Worm (Caenorhabditis elegans) whole organism, young adult: ENCODE data around the gene ZK856.6.
A peak's percentile ranks its signal among the peaks of the same experiment; 100 is the strongest.

Experiments used
- B0019.2 ChIP-seq: fragments of 200-800 bp; sonication (Bioruptor generic); conservative IDR thresholded peaks from 2 replicates; pipeline ENCODE4 v1.3.6; 2022; ENCODE audit warnings: missing genetic modification reagents, missing genetic modification characterization, missing compliant biosample characterization
- B0035.1 ChIP-seq: sonication (generic microtip); optimal IDR thresholded peaks from 2 replicates; lab custom pipeline; 2016; ENCODE audit warnings: missing genetic modification characterization, mild to moderate bottlenecking, missing compliant biosample characterization, missing genotype, missing genetic modification reagents
- D2030.7 ChIP-seq: fragments of 200-800 bp; sonication (Bioruptor generic); IDR thresholded peaks from 2 replicates; pipeline ENCODE4 v1.3.6; 2022; ENCODE audit warnings: missing genetic modification reagents, missing genetic modification characterization, missing compliant biosample characterization
- F39B2.1 ChIP-seq: fragments of 200-800 bp; sonication (Bioruptor generic); IDR thresholded peaks from 2 replicates; pipeline ENCODE4 v1.3.6; 2022; ENCODE audit warnings: missing genetic modification reagents, missing genetic modification characterization, missing compliant biosample characterization
- F52B5.7 ChIP-seq: sonication (generic microtip); optimal IDR thresholded peaks from 2 replicates; lab custom pipeline; 2016; ENCODE audit warnings: mild to moderate bottlenecking, missing genetic modification characterization, missing compliant biosample characterization
- F57C9.4 ChIP-seq: sonication (generic microtip); optimal IDR thresholded peaks from 2 replicates; lab custom pipeline; 2017; ENCODE audit warnings: mild to moderate bottlenecking, missing genetic modification characterization, missing compliant biosample characterization
- K11D2.4 ChIP-seq: fragments of 200-800 bp; sonication (Bioruptor generic); IDR thresholded peaks from 2 replicates; pipeline ENCODE4 v1.3.6; 2022; ENCODE audit warnings: missing genetic modification reagents, missing genetic modification characterization, missing compliant biosample characterization
- Y53G8AR.9 ChIP-seq: fragments of 200-800 bp; sonication (Bioruptor generic); conservative IDR thresholded peaks from 2 replicates; pipeline ENCODE4 v1.3.6; 2022; ENCODE audit warnings: missing genetic modification reagents, missing genetic modification characterization, missing compliant biosample characterization
- ZK185.1 ChIP-seq: sonication (generic microtip); optimal IDR thresholded peaks from 2 replicates; lab custom pipeline; 2016; ENCODE audit warnings: mild to moderate bottlenecking, missing genetic modification characterization, missing compliant biosample characterization; ENCODE audit not compliant: poor library complexity, severe bottlenecking
- atf-7 ChIP-seq: sonication (generic microtip); optimal IDR thresholded peaks from 2 replicates; lab custom pipeline; 2017; ENCODE audit warnings: mild to moderate bottlenecking, missing genetic modification characterization, missing compliant biosample characterization
- attf-3 ChIP-seq: fragments of 200-800 bp; sonication (Bioruptor generic); conservative IDR thresholded peaks from 2 replicates; pipeline ENCODE4 v1.3.6; 2022; ENCODE audit warnings: missing genetic modification reagents, missing genetic modification characterization, missing compliant biosample characterization
- attf-6 ChIP-seq: fragments of 200-800 bp; sonication (Bioruptor generic); IDR thresholded peaks from 2 replicates; pipeline ENCODE4 v1.3.6; 2022; ENCODE audit warnings: missing genetic modification reagents, missing genetic modification characterization, missing compliant biosample characterization
- ccch-3 ChIP-seq: fragments of 200-800 bp; sonication (Bioruptor generic); optimal IDR thresholded peaks from 2 replicates; lab custom pipeline; 2018; ENCODE audit warnings: mild to moderate bottlenecking, missing genetic modification characterization, missing compliant biosample characterization
- cebp-2 ChIP-seq: fragments of 200-800 bp; sonication (Bioruptor generic); IDR thresholded peaks from 2 replicates; pipeline ENCODE4 v1.3.6; 2022; ENCODE audit warnings: missing genetic modification characterization, missing compliant biosample characterization
- ceh-100 ChIP-seq: fragments of 200-800 bp; sonication (Bioruptor generic); IDR thresholded peaks from 2 replicates; pipeline ENCODE4 v1.3.6; 2022; ENCODE audit warnings: missing genetic modification reagents, missing genetic modification characterization, missing compliant biosample characterization
- ceh-79 ChIP-seq: sonication (generic microtip); optimal IDR thresholded peaks from 2 replicates; lab custom pipeline; 2017; ENCODE audit warnings: mild to moderate bottlenecking, missing genetic modification characterization, missing compliant biosample characterization
- chd-7 ChIP-seq: sonication (generic microtip); optimal IDR thresholded peaks from 2 replicates; lab custom pipeline; 2016; ENCODE audit warnings: mild to moderate bottlenecking, missing genetic modification characterization, moderate library complexity, missing compliant biosample characterization
- die-1 ChIP-seq: sonication (generic microtip); optimal IDR thresholded peaks from 2 replicates; lab custom pipeline; 2016; ENCODE audit warnings: missing genotype, mild to moderate bottlenecking, missing genetic modification characterization, missing compliant biosample characterization
- egl-18 ChIP-seq: fragments of 200-800 bp; sonication (Bioruptor generic); IDR thresholded peaks from 2 replicates; pipeline ENCODE4 v1.3.6; 2022; ENCODE audit warnings: missing genetic modification reagents, missing genetic modification characterization, missing compliant biosample characterization
- ekl-4 ChIP-seq: fragments of 200-800 bp; sonication (Bioruptor generic); IDR thresholded peaks from 2 replicates; pipeline ENCODE4 v1.3.6; 2022; ENCODE audit warnings: missing genetic modification reagents, missing genetic modification characterization, missing compliant biosample characterization
- ets-4 ChIP-seq: fragments of 200-800 bp; sonication (Bioruptor generic); optimal IDR thresholded peaks from 2 replicates; lab custom pipeline; 2018; ENCODE audit warnings: mild to moderate bottlenecking, missing genetic modification characterization, missing compliant biosample characterization
- hmg-20 ChIP-seq: fragments of 200-800 bp; sonication (Bioruptor generic); IDR thresholded peaks from 2 replicates; pipeline ENCODE4 v1.3.6; 2022; ENCODE audit warnings: missing genetic modification reagents, missing genetic modification characterization, missing compliant biosample characterization
- mcd-1 ChIP-seq: fragments of 200-800 bp; sonication (Bioruptor generic); IDR thresholded peaks from 2 replicates; pipeline ENCODE4 v1.3.6; 2022; ENCODE audit warnings: missing genetic modification reagents, missing genetic modification characterization, missing compliant biosample characterization
- mes-4 ChIP-seq: sonication (generic microtip); optimal IDR thresholded peaks from 2 replicates; lab custom pipeline; 2016; ENCODE audit warnings: missing genotype, missing genetic modification characterization, missing compliant biosample characterization
- nfya-1 ChIP-seq: sonication (generic microtip); optimal IDR thresholded peaks from 2 replicates; lab custom pipeline; 2017; ENCODE audit warnings: antibody characterized with exemption, missing compliant biosample characterization, missing genetic modification characterization, borderline replicate concordance; ENCODE audit not compliant: insufficient read depth
- nfya-2 ChIP-seq: fragments of 200-800 bp; sonication (Bioruptor generic); IDR thresholded peaks from 2 replicates; pipeline ENCODE4 v1.3.6; 2022; ENCODE audit warnings: missing genetic modification reagents, missing genetic modification characterization, missing compliant biosample characterization
- nhr-27 ChIP-seq: fragments of 200-800 bp; sonication (Bioruptor generic); optimal IDR thresholded peaks from 2 replicates; lab custom pipeline; 2018; ENCODE audit warnings: mild to moderate bottlenecking, missing genetic modification characterization, moderate library complexity, missing compliant biosample characterization
- nhr-80 ChIP-seq: sonication (generic microtip); optimal IDR thresholded peaks from 2 replicates; lab custom pipeline; 2016; ENCODE audit warnings: missing genetic modification characterization, missing compliant biosample characterization
- nhr-90 ChIP-seq: sonication (generic microtip); optimal IDR thresholded peaks from 2 replicates; lab custom pipeline; 2016; ENCODE audit warnings: missing genotype, mild to moderate bottlenecking, missing genetic modification characterization, missing compliant biosample characterization
- pha-4 ChIP-seq: fragments of 150-350 bp; sonication (generic microtip); optimal IDR thresholded peaks from 2 replicates; lab custom pipeline; 2014; ENCODE audit warnings: missing biosample characterization, missing genetic modification reagents, missing genetic modification characterization
- rec-8 ChIP-seq, 2 experiments: sonication (generic microtip); optimal IDR thresholded peaks; 2 replicates each; lab custom pipeline; 2016; ENCODE audit warnings: mild to moderate bottlenecking in 2 of 2, missing genetic modification characterization in 2 of 2, missing genetic modification reagents in 2 of 2, missing genotype in 2 of 2, missing biosample characterization in 1 of 2, missing compliant biosample characterization in 1 of 2, moderate library complexity in 1 of 2
- sea-2 ChIP-seq: fragments of 200-800 bp; sonication (Bioruptor generic); IDR thresholded peaks from 2 replicates; pipeline ENCODE4 v1.3.6; 2022; ENCODE audit warnings: missing genetic modification characterization, missing compliant biosample characterization
- snpc-3.4 ChIP-seq: sonication (generic microtip); optimal IDR thresholded peaks from 2 replicates; lab custom pipeline; 2017; ENCODE audit warnings: missing genetic modification characterization, mild to moderate bottlenecking, missing compliant biosample characterization, antibody characterized with exemption, moderate library complexity, missing genotype, missing genetic modification reagents
- snpc-4 ChIP-seq, 5 experiments: fragments of 150-350 bp in 1 of 5; sonication (generic microtip) in 4 of 5; optimal IDR thresholded peaks; 2 replicates each; lab custom pipeline; 2014 to 2018; ENCODE audit warnings: missing genetic modification characterization in 5 of 5, missing biosample characterization in 3 of 5, antibody characterized with exemption in 2 of 5, mild to moderate bottlenecking in 2 of 5, missing compliant biosample characterization in 2 of 5, missing genotype in 2 of 5, moderate library complexity in 2 of 5, missing genetic modification reagents in 1 of 5
- tbp1 ChIP-seq: fragments of 200-800 bp; sonication (Bioruptor generic); optimal IDR thresholded peaks from 2 replicates; lab custom pipeline; 2018; ENCODE audit warnings: mild to moderate bottlenecking, missing genetic modification characterization, missing compliant biosample characterization
- ztf-22 ChIP-seq: fragments of 200-800 bp; sonication (Bioruptor generic); optimal IDR thresholded peaks from 2 replicates; lab custom pipeline; 2018; ENCODE audit warnings: mild to moderate bottlenecking, missing genetic modification characterization, moderate library complexity, missing compliant biosample characterization

The ZK856.6 gene

DNA sequence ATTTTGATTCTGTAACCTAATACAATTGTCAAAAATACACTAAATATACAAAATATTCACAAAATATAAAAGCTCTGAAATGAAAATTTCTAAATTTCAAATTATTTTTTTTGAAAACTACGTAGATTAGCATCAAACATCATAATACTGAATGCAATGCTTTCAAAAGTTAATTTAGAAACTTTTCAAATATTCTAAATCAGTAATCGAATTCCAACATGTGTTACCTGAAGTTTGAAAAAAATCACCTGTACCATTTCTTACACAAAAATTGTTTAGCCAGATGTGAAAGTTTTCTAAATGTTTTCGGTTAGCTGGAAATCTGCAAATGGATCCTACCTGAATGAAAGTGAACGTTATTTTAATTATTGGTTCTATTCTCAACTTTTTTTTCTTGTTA, 23.5 kb downstream of the ZK856.6 start, which contains the start of gene C12D8.20:
TSS of gene C12D8.20 (plus strand) at position 301 of the 400 bp plus-strand sequence.
- TF ChIP-seq die-1 (tag; lab: Kevin White, UChicago) (no peak), tbp1 (GFP tag; lab: Kevin White, UChicago) (no peak), attf-6 (no peak), ceh-79 (tag; lab: Kevin White, UChicago) (no peak), ztf-22 (no peak), Y53G8AR.9 (GFP tag; lab: Robert Waterston, UW) (no peak), sea-2 (no peak), B0019.2 (GFP tag; lab: Robert Waterston, UW) (no peak), ZK185.1 (tag; lab: Kevin White, UChicago) (no peak), egl-18 (GFP tag; lab: Robert Waterston, UW) (no peak), K11D2.4 (GFP tag; lab: Robert Waterston, UW) (no peak)

DNA sequence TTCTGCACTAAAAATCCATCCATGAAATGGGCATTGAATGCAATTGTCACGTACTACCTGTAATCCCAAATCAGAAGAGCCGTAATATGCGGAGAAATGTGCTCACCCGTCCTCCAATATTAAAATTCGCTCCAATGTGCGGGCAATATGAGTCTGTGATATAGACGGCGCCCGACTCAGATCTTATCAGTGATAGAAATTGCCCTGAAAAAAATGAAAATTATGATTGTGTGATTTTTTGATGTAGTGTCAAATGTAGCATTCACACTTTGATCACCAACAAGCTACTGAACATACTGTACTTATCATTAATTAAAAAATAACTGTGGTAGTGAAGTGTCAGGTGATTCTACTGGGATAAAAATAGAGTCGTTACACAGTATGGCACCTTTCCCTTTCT, 26.1 kb downstream of the ZK856.6 start:
- TF ChIP-seq nhr-80: peak; percentile 62
- no peak for TF ChIP-seq ets-4 (GFP tag; lab: Kevin White, UChicago)
- TF ChIP-seq, all 124 proteins: peak for 1

ce11 chrV:10225610-10226009, 27.1 kb downstream of the ZK856.6 start, which contains the start of gene daf-36:
daf-36 (minus strand) TSS chrV:10225710.
- no peak for TF ChIP-seq nfya-2 (GFP tag; lab: Robert Waterston, UW)
- no peak for TF ChIP-seq attf-3 (GFP tag; lab: Robert Waterston, UW)
- TF ChIP-seq nhr-80: peak; percentile 45

ce11 chrV:10227333-10227732, 28.8 kb downstream of the ZK856.6 start, which contains the start of gene ttr-19:
ttr-19 (minus strand) TSS chrV:10227433.
- TF ChIP-seq F57C9.4 (tag; lab: Kevin White, UChicago) (no peak), snpc-4 (GFP tag; optimal IDR thresholded peaks at IDR 0.05; lab: Kevin White, UChicago) (no peak), snpc-4 (tag; optimal IDR thresholded peaks at IDR 0.05; lab: Kevin White, UChicago) (no peak), mcd-1 (no peak), hmg-20 (GFP tag; lab: Robert Waterston, UW) (no peak), pha-4 (tag; lab: Kevin White, UChicago) (no peak), mes-4 (tag; lab: Kevin White, UChicago) (no peak), nhr-27 (tag; lab: Kevin White, UChicago) (no peak), F52B5.7 (tag; lab: Kevin White, UChicago) (no peak), chd-7 (tag; lab: Kevin White, UChicago) (no peak), snpc-3.4 (tag; lab: Kevin White, UChicago) (no peak), atf-7 (tag; lab: Kevin White, UChicago) (no peak), cebp-2 (GFP tag; lab: Robert Waterston, UW) (no peak), nfya-2 (GFP tag; lab: Robert Waterston, UW) (no peak), ceh-100 (GFP tag; lab: Robert Waterston, UW) (no peak), ccch-3 (GFP tag; lab: Kevin White, UChicago) (no peak)

ce11 chrV:10228360-10228759, 29.9 kb downstream of the ZK856.6 start, which contains the start of gene fipr-4:
fipr-4 (minus strand) TSS chrV:10228460.
- TF ChIP-seq ekl-4 (GFP tag; lab: Robert Waterston, UW): no peak
- TF ChIP-seq nhr-90: no peak
- TF ChIP-seq rec-8 (tag; optimal IDR thresholded peaks at IDR 0.05; lab: Kevin White, UChicago): no peak
- TF ChIP-seq F39B2.1 (GFP tag; lab: Robert Waterston, UW): no peak
- no peak for TF ChIP-seq die-1 (tag; lab: Kevin White, UChicago)
- no peak for TF ChIP-seq D2030.7
- TF ChIP-seq snpc-4 (GFP tag; optimal IDR thresholded peaks at IDR 0.05; lab: Kevin White, UChicago): no peak
- no peak for TF ChIP-seq snpc-4 (tag; optimal IDR thresholded peaks at IDR 0.05; lab: Kevin White, UChicago)
- no peak for TF ChIP-seq atf-7 (tag; lab: Kevin White, UChicago)
- no peak for TF ChIP-seq B0035.1
- TF ChIP-seq nfya-1 (tag; lab: Kevin White, UChicago): no peak
- no peak for TF ChIP-seq hmg-20 (GFP tag; lab: Robert Waterston, UW)
- no peak for TF ChIP-seq tbp1 (GFP tag; lab: Kevin White, UChicago)
- TF ChIP-seq ets-4 (GFP tag; lab: Kevin White, UChicago): no peak
